Fruit fly (Drosophila melanogaster): ENCODE data around the gene CG15387.

The CG15387 gene

dm6 chr2L:2193357-2193780 lies 32.7 kb downstream of the CG15387 start (continued):
- TF ChIP-seq shn (GFP tag; optimal IDR thresholded peaks at IDR 0.05) (peak; percentile 24), CG34422 (GFP tag; IDR thresholded peaks at IDR 0.05) (no peak), Atf6 (GFP tag; IDR thresholded peaks at IDR 0.05) (no peak), Eip74EF (GFP tag; optimal IDR thresholded peaks at IDR 0.05) (peak in 1 of 2 experiments; percentile 82), BtbVII (GFP tag; optimal IDR thresholded peaks at IDR 0.05) (peak; percentile 55), CG12219 (GFP tag; optimal IDR thresholded peaks at IDR 0.05) (peak; percentile 25), usp (GFP tag; optimal IDR thresholded peaks at IDR 0.05) (no peak), CG14965 (GFP tag; optimal IDR thresholded peaks at IDR 0.05; ENCODE audit: borderline replicate concordance) (no peak), CG14860 (GFP tag; IDR thresholded peaks at IDR 0.05; ENCODE audit: partially characterized antibody) (no peak), lilli (GFP tag; optimal IDR thresholded peaks at IDR 0.05) (peak; percentile 26), CG2120 (GFP tag; optimal IDR thresholded peaks at IDR 0.05) (peak; percentile 26), CHES-1-like (GFP tag; optimal IDR thresholded peaks at IDR 0.05) (peak; percentile 3), CG12744 (GFP tag; optimal IDR thresholded peaks at IDR 0.05) (peak; percentile 46), sna (GFP tag; IDR thresholded peaks at IDR 0.05; ENCODE audit: partially characterized antibody) (no peak), CG1233 (GFP tag; optimal IDR thresholded peaks at IDR 0.05) (peak; percentile 28), CG6791 (GFP tag; IDR thresholded peaks at IDR 0.05; ENCODE audit: partially characterized antibody) (no peak), sens (GFP tag) (peak; percentile 95), fd64A (GFP tag; optimal IDR thresholded peaks at IDR 0.05) (peak; percentile 21), Rfx (GFP tag; IDR thresholded peaks at IDR 0.05) (no peak), Kr (GFP tag; optimal IDR thresholded peaks at IDR 0.05) (no peak), ttk (GFP tag; IDR thresholded peaks at IDR 0.05) (no peak), CG8388 (GFP tag; optimal IDR thresholded peaks at IDR 0.05) (peak; percentile 33), nerfin-2 (GFP tag; IDR thresholded peaks at IDR 0.05; ENCODE audit: partially characterized antibody) (no peak), CG8290 (GFP tag; optimal IDR thresholded peaks at IDR 0.05) (peak; percentile 21), CG8290 (tag; optimal IDR thresholded peaks at IDR 0.05) (peak; percentile 42 to 80), CG12769 (tag; optimal IDR thresholded peaks at IDR 0.05) (peak; percentile 79), wdn (GFP tag; IDR thresholded peaks at IDR 0.05) (no peak), CG8089 (GFP tag; optimal IDR thresholded peaks at IDR 0.05) (peak; percentile 39), zf30C (GFP tag; optimal IDR thresholded peaks at IDR 0.05) (peak; percentile 59), cg (GFP tag; optimal IDR thresholded peaks at IDR 0.05) (peak; percentile 38), CG6254 (GFP tag; optimal IDR thresholded peaks at IDR 0.05) (peak; percentile 73), CG1647 (GFP tag; optimal IDR thresholded peaks at IDR 0.05) (no peak), CoRest (tag; optimal IDR thresholded peaks at IDR 0.05) (peak; percentile 52), mam (GFP tag; optimal IDR thresholded peaks at IDR 0.05) (peak; percentile 37), CG17328 (GFP tag; IDR thresholded peaks at IDR 0.05) (no peak), B-H2 (GFP tag; optimal IDR thresholded peaks at IDR 0.05) (peak; percentile 78), crol (GFP tag; IDR thresholded peaks at IDR 0.05) (no peak), CG2678 (tag; optimal IDR thresholded peaks at IDR 0.05) (peak; percentile 50), dmrt99B (tag; optimal IDR thresholded peaks at IDR 0.05) (peak; percentile 48), pros (GFP tag; optimal IDR thresholded peaks at IDR 0.05) (peak; percentile 79), D19A (tag; optimal IDR thresholded peaks at IDR 0.05) (peak; percentile 40), mld (GFP tag; IDR thresholded peaks at IDR 0.05; ENCODE audit: partially characterized antibody) (no peak), sqz (GFP tag; optimal IDR thresholded peaks at IDR 0.05) (peak; percentile 86), CG9797 (GFP tag; optimal IDR thresholded peaks at IDR 0.05) (peak; percentile 17), caup (GFP tag; optimal IDR thresholded peaks at IDR 0.05; ENCODE audit: severe bottlenecking) (peak; percentile 53), Mad (GFP tag; optimal IDR thresholded peaks at IDR 0.05) (peak; percentile 30), gsb (GFP tag; IDR thresholded peaks at IDR 0.05) (no peak), Adf1 (GFP tag; IDR thresholded peaks at IDR 0.05) (no peak), Sry-β (GFP tag; optimal IDR thresholded peaks at IDR 0.05) (peak; percentile 69), Dip3 (GFP tag; optimal IDR thresholded peaks at IDR 0.05) (no peak), PHDP (tag; optimal IDR thresholded peaks at IDR 0.05) (peak; percentile 21)

All from whole organism, embryonic.